Fruit fly (Drosophila melanogaster) whole organism, pupa: ENCODE results near the gene Tsp26A.

Experiments
- CG12605 ChIP-seq: fragments of 200-800 bp; sonication (Bioruptor generic); IDR thresholded peaks from 2 replicates; pipeline ENCODE4 v1.3.6; 2022; ENCODE audit warnings: missing biosample characterization, missing genetic modification characterization
- CG13204 ChIP-seq: fragments of 200-800 bp; sonication (Bioruptor generic); optimal IDR thresholded peaks from 2 replicates; lab custom pipeline; 2018; ENCODE audit warnings: missing biosample characterization, mild to moderate bottlenecking, missing genetic modification characterization, moderate library complexity
- CG14655 ChIP-seq: fragments of 200-800 bp; sonication (Bioruptor generic); optimal IDR thresholded peaks from 3 replicates; lab custom pipeline; 2017; ENCODE audit warnings: mild to moderate bottlenecking, missing biosample characterization, missing genetic modification reagents, missing genetic modification characterization
- CG32121 ChIP-seq: fragments of 200-800 bp; sonication (Bioruptor generic); IDR thresholded peaks from 2 replicates; pipeline ENCODE4 v1.3.6; 2022; ENCODE audit warnings: missing biosample characterization, missing genetic modification characterization
- CG34367 ChIP-seq: fragments of 200-800 bp; sonication (Bioruptor generic); optimal IDR thresholded peaks from 2 replicates; lab custom pipeline; 2018; ENCODE audit warnings: missing biosample characterization, mild to moderate bottlenecking, missing genetic modification characterization
- CG4496 ChIP-seq: fragments of 200-800 bp; sonication (Bioruptor generic); IDR thresholded peaks from 3 replicates; pipeline ENCODE4 v1.3.6; 2022; ENCODE audit warnings: missing biosample characterization, missing genetic modification characterization
- CG8301 ChIP-seq: fragments of 200-800 bp; sonication (Bioruptor generic); optimal IDR thresholded peaks from 2 replicates; lab custom pipeline; 2018; ENCODE audit warnings: missing biosample characterization, mild to moderate bottlenecking, missing genetic modification characterization
- CG9948 ChIP-seq: fragments of 200-800 bp; sonication (Bioruptor generic); optimal IDR thresholded peaks from 2 replicates; lab custom pipeline; 2018; ENCODE audit warnings: missing biosample characterization, mild to moderate bottlenecking, missing genetic modification characterization, moderate library complexity
- EcR ChIP-seq: fragments of 200-800 bp; sonication (Bioruptor generic); optimal IDR thresholded peaks from 3 replicates; lab custom pipeline; 2019; ENCODE audit warnings: missing biosample characterization, missing genetic modification characterization, mild to moderate bottlenecking, moderate library complexity, missing genetic modification reagents
- Snoo ChIP-seq: fragments of 200-800 bp; sonication (Bioruptor generic); optimal IDR thresholded peaks from 3 replicates; lab custom pipeline; 2017; ENCODE audit warnings: missing biosample characterization, mild to moderate bottlenecking, missing genetic modification characterization, inconsistent platforms
- fd96Ca ChIP-seq: fragments of 200-800 bp; sonication (Bioruptor generic); IDR thresholded peaks from 3 replicates; pipeline ENCODE4 v1.3.6; 2022; ENCODE audit warnings: missing biosample characterization, missing genetic modification characterization
- gl ChIP-seq: fragments of 200-800 bp; sonication (Bioruptor generic); optimal IDR thresholded peaks from 2 replicates; lab custom pipeline; 2018; ENCODE audit warnings: missing biosample characterization, mild to moderate bottlenecking, missing genetic modification characterization
- rn ChIP-seq: fragments of 200-800 bp; sonication (Bioruptor generic); IDR thresholded peaks from 2 replicates; pipeline ENCODE4 v1.3.6; 2022; ENCODE audit warnings: missing biosample characterization, missing genetic modification characterization

DNA sequence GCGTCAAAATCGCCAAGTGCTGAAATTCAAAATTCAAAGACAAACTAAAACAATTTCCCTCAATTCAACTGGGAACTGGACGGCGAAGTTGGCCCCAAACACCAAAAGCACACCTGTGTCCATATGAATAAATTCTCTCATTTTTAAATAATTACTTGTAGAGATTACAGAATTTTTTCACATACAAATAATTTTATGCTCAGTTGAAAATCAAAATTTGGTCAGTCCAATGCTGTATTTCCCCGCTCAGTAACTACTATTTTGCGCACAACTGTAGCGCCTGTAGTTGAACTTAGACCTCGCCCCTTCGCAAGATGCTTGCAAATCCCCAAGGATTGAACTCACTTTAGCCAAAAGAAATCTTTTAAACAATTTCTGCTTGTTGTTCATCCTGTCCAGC is 28.7 kb downstream of the Tsp26A start:
- TF ChIP-seq EcR (GFP tag; lab: Kevin White, UChicago): no peak
- no peak for TF ChIP-seq CG8301 (tag; lab: Kevin White, UChicago)
- TF ChIP-seq CG12605 (GFP tag; lab: Robert Waterston, UW): peak; percentile 33; the same call in 1 of the 2 replicates
- TF ChIP-seq CG34367 (tag; lab: Kevin White, UChicago): peak; percentile 2
- no peak for TF ChIP-seq fd96Ca (GFP tag; lab: Robert Waterston, UW)
- TF ChIP-seq gl (tag; lab: Kevin White, UChicago): no peak
- TF ChIP-seq Snoo: no peak
- no peak for TF ChIP-seq CG32121
- TF ChIP-seq CG9948 (tag; lab: Kevin White, UChicago): no peak
- no peak for TF ChIP-seq CG4496 (GFP tag; lab: Robert Waterston, UW)
- no peak for TF ChIP-seq CG13204 (GFP tag; lab: Kevin White, UChicago)
- TF ChIP-seq CG14655 (GFP tag; lab: Kevin White, UChicago): no peak
- no peak for TF ChIP-seq rn (GFP tag; lab: Robert Waterston, UW)
